Worm (Caenorhabditis elegans) whole organism, mixed stage, embryonic: ENCODE data around the gene Y41C4A.18.

ENCODE experiments used
- elt-1 ChIP-seq: sonication (generic microtip); optimal IDR thresholded peaks from 2 replicates; lab custom pipeline; 2017; ENCODE audit warnings: missing genetic modification characterization, mild to moderate bottlenecking, missing compliant biosample characterization, antibody characterized with exemption, moderate library complexity, borderline replicate concordance; ENCODE audit not compliant: insufficient read depth
- nhr-12 ChIP-seq: fragments of 150-350 bp; optimal IDR thresholded peaks from 2 replicates; lab custom pipeline; 2014; ENCODE audit warnings: missing biosample characterization, missing genetic modification characterization
- nhr-76 ChIP-seq: sonication (generic microtip); optimal IDR thresholded peaks from 2 replicates; lab custom pipeline; 2017; ENCODE audit warnings: missing biosample characterization, missing genetic modification characterization
- unc-62 ChIP-seq: fragments of 150-350 bp; optimal IDR thresholded peaks from 2 replicates; lab custom pipeline; 2014; ENCODE audit warnings: missing biosample characterization, missing genetic modification reagents, missing genetic modification characterization

DNA sequence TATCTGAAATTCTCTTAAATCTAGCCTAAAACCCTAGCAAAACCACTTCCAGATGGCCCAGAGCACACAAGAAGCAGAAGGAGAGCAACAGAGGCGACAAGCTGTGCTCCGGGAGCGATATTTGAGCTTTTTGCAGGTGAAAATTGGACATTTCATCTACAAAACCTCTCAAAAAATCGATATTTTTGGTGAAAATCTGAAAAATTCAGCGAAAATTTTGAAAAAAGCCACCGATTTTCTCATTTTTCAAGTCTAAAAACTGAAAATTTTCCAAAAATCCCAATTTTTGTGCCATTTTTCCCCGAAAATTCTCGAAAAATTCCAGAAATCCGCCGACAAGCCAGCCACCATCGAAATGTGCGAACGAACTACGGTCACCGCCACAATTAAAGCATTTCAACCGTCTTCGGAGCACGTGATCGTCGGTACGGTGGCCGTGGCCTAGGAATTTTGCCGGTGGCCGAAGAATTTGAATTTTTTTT is 49.8 kb downstream of the Y41C4A.18 start, which contains the start of gene C24H11.5:
- TF ChIP-seq elt-1 (tag; lab: Kevin White, UChicago) (no peak), unc-62 (GFP tag; lab: Kevin White, UChicago) (no peak), nhr-12 (tag; lab: Kevin White, UChicago) (no peak), nhr-76 (tag; lab: Kevin White, UChicago) (no peak)
